Fruit fly (Drosophila melanogaster): ENCODE measurements around the gene TwdlG.

The TwdlG gene

DNA sequence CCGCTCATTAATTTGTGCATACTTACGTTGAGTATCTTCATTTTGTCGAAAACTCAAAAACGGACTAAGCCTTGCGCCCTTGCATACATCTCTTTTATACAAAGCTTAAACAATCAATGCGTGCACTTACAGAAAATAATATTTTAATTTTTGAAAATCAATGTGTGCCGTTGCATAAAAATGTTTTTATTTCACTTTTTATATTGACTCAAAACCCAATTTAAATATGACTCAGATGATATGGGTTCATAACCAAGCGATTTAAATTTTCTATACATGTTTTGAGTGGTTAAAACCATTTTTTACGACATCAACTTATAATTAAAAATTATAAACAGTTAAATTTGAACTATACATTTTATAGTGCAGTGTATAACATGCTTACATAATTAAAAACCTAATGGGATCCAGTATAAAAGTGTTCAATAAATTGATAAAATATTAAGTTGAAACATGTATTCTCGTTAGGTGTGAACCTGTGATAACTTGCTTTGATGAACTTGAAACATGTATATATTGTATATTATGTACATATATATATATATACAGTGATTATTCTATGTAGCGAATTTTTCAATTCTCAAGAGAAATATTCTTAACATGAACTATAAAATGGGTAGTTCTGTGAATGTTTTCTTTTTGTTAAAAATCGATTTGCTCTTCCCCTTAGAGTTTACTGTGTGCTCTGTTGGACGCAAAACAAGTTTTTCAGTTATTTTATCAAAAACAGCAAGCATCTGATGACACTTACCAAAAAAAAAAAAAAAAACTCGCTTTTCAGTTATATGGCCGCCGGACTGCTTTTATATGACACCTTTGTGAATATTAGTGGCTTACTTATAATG lies 7.8 kb downstream of the TwdlG start, which contains the start of gene CG34305 (continued):
- peak; percentile 20 for TF ChIP-seq CG1233 (GFP tag; optimal IDR thresholded peaks at IDR 0.05)
- peak; percentile 68 for TF ChIP-seq Rfx (GFP tag; IDR thresholded peaks at IDR 0.05)
- peak; percentile 59 for TF ChIP-seq CG9932 (GFP tag; IDR thresholded peaks at IDR 0.05)
- TF ChIP-seq slbo (GFP tag; IDR thresholded peaks at IDR 0.05), result peak; percentile 37
- TF ChIP-seq CG6683 (GFP tag; optimal IDR thresholded peaks at IDR 0.05), result no peak
- peak; percentile 40; the same call in 1 of the 3 replicates for TF ChIP-seq CG11695 (GFP tag; IDR thresholded peaks at IDR 0.05)
- peak; percentile 45 for TF ChIP-seq Meics (GFP tag; optimal IDR thresholded peaks at IDR 0.05)
- peak; percentile 26 for TF ChIP-seq Dek (tag; optimal IDR thresholded peaks at IDR 0.05)
- TF ChIP-seq fd3F (GFP tag; optimal IDR thresholded peaks at IDR 0.05), result peak; percentile 37
- no peak for TF ChIP-seq CG17186 (GFP tag; optimal IDR thresholded peaks at IDR 0.05)
- TF ChIP-seq Fer1 (GFP tag; optimal IDR thresholded peaks at IDR 0.05), result peak; percentile 19

DNA sequence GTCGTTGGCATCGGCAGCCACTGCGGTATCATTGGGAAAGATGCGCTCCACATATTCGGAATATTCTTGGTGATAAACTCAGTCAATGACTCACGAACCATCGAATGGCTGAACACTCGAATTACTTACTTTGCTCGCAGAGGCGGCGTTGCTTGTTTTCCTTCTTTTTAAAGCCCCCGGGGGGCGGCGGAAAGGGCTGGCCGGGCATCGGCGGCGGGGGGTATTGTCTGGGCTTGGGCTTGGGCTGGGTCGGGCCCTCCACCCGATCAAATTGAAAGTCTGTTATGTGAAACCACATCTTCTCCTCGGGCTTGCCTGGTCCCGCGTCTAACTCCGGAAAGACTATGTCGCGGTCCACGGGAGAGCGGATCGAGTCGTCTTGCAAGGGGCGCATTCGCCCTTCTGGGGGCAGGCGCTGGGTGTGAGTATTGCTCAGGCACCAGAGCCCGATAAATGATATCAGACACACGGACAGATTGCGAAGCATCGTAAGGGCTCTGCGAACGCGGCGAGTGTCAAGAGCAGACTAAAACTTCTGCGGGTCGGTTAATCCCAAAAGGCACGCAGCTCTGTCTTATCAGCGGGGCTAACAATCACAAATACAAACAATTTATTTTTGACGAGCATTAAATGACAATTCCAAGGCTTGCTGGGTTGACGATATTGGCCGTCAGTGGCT lies 8.8 kb downstream of the TwdlG start, which contains the start of gene CG14642:
Gene CG14642, minus strand, starts transcription at position 509 of the 679 bp plus-strand sequence.
- TF ChIP-seq pum (GFP tag; optimal IDR thresholded peaks at IDR 0.05) (no peak), Med (GFP tag) (peak; percentile 14), gcm (GFP tag; optimal IDR thresholded peaks at IDR 0.05) (peak; percentile 72), CG31224 (GFP tag; IDR thresholded peaks at IDR 0.05) (0 out of 2 replicates have a peak, but pooled peaks have one; percentile 22), CG32532 (GFP tag; IDR thresholded peaks at IDR 0.05) (0 out of 2 replicates have a peak, but pooled peaks have one; percentile 13), Jarid2 (GFP tag; optimal IDR thresholded peaks at IDR 0.05) (peak; percentile 5), PHDP (tag; optimal IDR thresholded peaks at IDR 0.05) (no peak), CG6791 (GFP tag; IDR thresholded peaks at IDR 0.05; ENCODE audit: partially characterized antibody) (0 out of 3 replicates have a peak, but pooled peaks have one; percentile 19), ERR (GFP tag; optimal IDR thresholded peaks at IDR 0.05) (no peak), CG17359 (tag; optimal IDR thresholded peaks at IDR 0.05) (no peak), CG11456 (GFP tag; IDR thresholded peaks at IDR 0.05) (0 out of 3 replicates have a peak, but pooled peaks have one; percentile 45), CG11560 (tag; IDR thresholded peaks at IDR 0.05) (no peak), Sox100B (GFP tag; optimal IDR thresholded peaks at IDR 0.05) (no peak), Hr39 (optimal IDR thresholded peaks at IDR 0.05) (peak; percentile 58), HLH54F (GFP tag; optimal IDR thresholded peaks at IDR 0.05) (no peak), row (GFP tag; IDR thresholded peaks at IDR 0.05) (0 out of 3 replicates have a peak, but pooled peaks have one; percentile 12), CG34376 (GFP tag; optimal IDR thresholded peaks at IDR 0.05) (peak; percentile 36), crol (GFP tag; IDR thresholded peaks at IDR 0.05) (peak; percentile 47)

- TF ChIP-seq sens (GFP tag) (peak; percentile 8), cwo (GFP tag; optimal IDR thresholded peaks at IDR 0.05) (peak; percentile 56), Drgx (GFP tag; IDR thresholded peaks at IDR 0.05) (no peak), sug (tag; optimal IDR thresholded peaks at IDR 0.05) (peak; percentile 67), CG17359 (tag; optimal IDR thresholded peaks at IDR 0.05) (no peak), CG14014 (GFP tag; IDR thresholded peaks at IDR 0.05) (0 out of 2 replicates have a peak, but pooled peaks have one; percentile 18), Ptx1 (GFP tag; IDR thresholded peaks at IDR 0.05) (no peak), ftz-f1 (GFP tag; optimal IDR thresholded peaks at IDR 0.05) (peak; percentile 23), sna (GFP tag; IDR thresholded peaks at IDR 0.05; ENCODE audit: partially characterized antibody) (0 out of 2 replicates have a peak, but pooled peaks have one; percentile 6), CG2199 (GFP tag; IDR thresholded peaks at IDR 0.05) (no peak), Med (GFP tag) (peak; percentile 55), Hr78 (GFP tag; optimal IDR thresholded peaks at IDR 0.05) (peak in 1 of 2 experiments; percentile 78), CG9215 (GFP tag; IDR thresholded peaks at IDR 0.05) (no peak), Ets65A (GFP tag) (peak; percentile 20), Dip2 (GFP tag; IDR thresholded peaks at IDR 0.05) (no peak)
Measured at dm6 chr3R:4241776-4242175, 9.4 kb downstream of the TwdlG start.

Measured in whole organism, embryonic.